Worm (Caenorhabditis elegans): Measurements from ENCODE around the gene Y57A10A.8.

- TF ChIP-seq flt-1 (GFP tag; IDR thresholded peaks at IDR 0.05) = no peak
- TF ChIP-seq T22C8.4 (GFP tag; IDR thresholded peaks at IDR 0.05) = no peak
- no peak for TF ChIP-seq tab-1 (GFP tag; IDR thresholded peaks at IDR 0.05)
- TF ChIP-seq cog-1 (tag; optimal IDR thresholded peaks at IDR 0.05) = no peak
- TF ChIP-seq ztf-29 (GFP tag; IDR thresholded peaks at IDR 0.05) = no peak
- no peak for TF ChIP-seq med-1 (GFP tag; optimal IDR thresholded peaks at IDR 0.05; ENCODE audit: insufficient read depth)
- no peak for TF ChIP-seq ztf-23 (GFP tag; IDR thresholded peaks at IDR 0.05)
Observed at ce11 chrII:12162997-12163396, 1.6 kb upstream of the Y57A10A.8 start.
